Fruit fly (Drosophila melanogaster): ENCODE results near the gene Caf1-180.

The Caf1-180 gene

dm6 chrX:8606206-8606605 is at the start of gene Caf1-180:
TSS of gene Caf1-180 (minus strand) at chrX:8606304.
- no peak for TF ChIP-seq Sox102F (GFP tag; optimal IDR thresholded peaks at IDR 0.05)
- TF ChIP-seq acj6 (GFP tag; optimal IDR thresholded peaks at IDR 0.05) = no peak
- TF ChIP-seq CG10631 (GFP tag; optimal IDR thresholded peaks at IDR 0.05) = no peak
- no peak for TF ChIP-seq dac (GFP tag; optimal IDR thresholded peaks at IDR 0.05)
- TF ChIP-seq CG3032 (tag; optimal IDR thresholded peaks at IDR 0.05) = no peak
- no peak for TF ChIP-seq Met (GFP tag; optimal IDR thresholded peaks at IDR 0.05)
- TF ChIP-seq fd85E (GFP tag; optimal IDR thresholded peaks at IDR 0.05) = no peak
- no peak for TF ChIP-seq CG7368 (GFP tag; optimal IDR thresholded peaks at IDR 0.05)
- peak; percentile 21 for TF ChIP-seq CG31627 (GFP tag; optimal IDR thresholded peaks at IDR 0.05)
- no peak for TF ChIP-seq Smox (GFP tag; optimal IDR thresholded peaks at IDR 0.05)
- no peak for TF ChIP-seq net (GFP tag; optimal IDR thresholded peaks at IDR 0.05)
- no peak for TF ChIP-seq Ets21C (GFP tag; optimal IDR thresholded peaks at IDR 0.05)
- TF ChIP-seq CG6163 (GFP tag; IDR thresholded peaks at IDR 0.05) = 0 out of 3 replicates have a peak, but pooled peaks have one; percentile 22
- no peak for TF ChIP-seq CG8632 (GFP tag; optimal IDR thresholded peaks at IDR 0.05)
- no peak for TF ChIP-seq CG1621 (tag; optimal IDR thresholded peaks at IDR 0.05)
- TF ChIP-seq lz (GFP tag; optimal IDR thresholded peaks at IDR 0.05) = peak; percentile 5
- no peak for TF ChIP-seq CG32006 (GFP tag; optimal IDR thresholded peaks at IDR 0.05)
- TF ChIP-seq CG10669 (GFP tag; optimal IDR thresholded peaks at IDR 0.05) = no peak
- TF ChIP-seq fkh (GFP tag; optimal IDR thresholded peaks at IDR 0.05) = no peak
- peak; percentile 36 for TF ChIP-seq Eip78C (GFP tag)
- no peak for TF ChIP-seq CG11762 (GFP tag; optimal IDR thresholded peaks at IDR 0.05; ENCODE audit: insufficient read depth)
- no peak for TF ChIP-seq svp (GFP tag)
- TF ChIP-seq Hr4 (GFP tag; optimal IDR thresholded peaks at IDR 0.05) = no peak
- no peak for TF ChIP-seq Blimp-1 (GFP tag; optimal IDR thresholded peaks at IDR 0.05)
- no peak for TF ChIP-seq OdsH (GFP tag; optimal IDR thresholded peaks at IDR 0.05)

dm6 chrX:8655228-8655627 is 49.1 kb upstream of the Caf1-180 start:
- TF ChIP-seq ss (GFP tag; optimal IDR thresholded peaks at IDR 0.05) (no peak), Eip78C (GFP tag) (no peak), Met (GFP tag; optimal IDR thresholded peaks at IDR 0.05) (no peak), CG3032 (tag; optimal IDR thresholded peaks at IDR 0.05) (no peak), fkh (GFP tag; optimal IDR thresholded peaks at IDR 0.05) (no peak), achi (GFP tag; optimal IDR thresholded peaks at IDR 0.05) (no peak), CG11902 (GFP tag; optimal IDR thresholded peaks at IDR 0.05) (no peak), CG6808 (GFP tag; optimal IDR thresholded peaks at IDR 0.05) (no peak), CG6792 (GFP tag; optimal IDR thresholded peaks at IDR 0.05) (no peak), spab (GFP tag; optimal IDR thresholded peaks at IDR 0.05) (no peak), esn (GFP tag; optimal IDR thresholded peaks at IDR 0.05) (no peak), CG7368 (GFP tag; optimal IDR thresholded peaks at IDR 0.05) (no peak), CG3919 (GFP tag; optimal IDR thresholded peaks at IDR 0.05) (no peak), Ets96B (tag; optimal IDR thresholded peaks at IDR 0.05) (no peak), acj6 (GFP tag; optimal IDR thresholded peaks at IDR 0.05) (no peak), CG1621 (tag; optimal IDR thresholded peaks at IDR 0.05) (no peak), CG11762 (GFP tag; optimal IDR thresholded peaks at IDR 0.05; ENCODE audit: insufficient read depth) (no peak), Blimp-1 (GFP tag; optimal IDR thresholded peaks at IDR 0.05) (no peak)

dm6 chrX:8653955-8654589 is 48.0 kb upstream of the Caf1-180 start:
- TF ChIP-seq CG7368 (GFP tag; optimal IDR thresholded peaks at IDR 0.05) = no peak
- no peak for TF ChIP-seq Ets21C (GFP tag; optimal IDR thresholded peaks at IDR 0.05)
- no peak for TF ChIP-seq svp (GFP tag)
- no peak for TF ChIP-seq vri (GFP tag; optimal IDR thresholded peaks at IDR 0.05)
- no peak for TF ChIP-seq acj6 (GFP tag; optimal IDR thresholded peaks at IDR 0.05)
- TF ChIP-seq OdsH (GFP tag; optimal IDR thresholded peaks at IDR 0.05) = no peak
- no peak for TF ChIP-seq Eip78C (GFP tag)
- no peak for TF ChIP-seq Gug (GFP tag; IDR thresholded peaks at IDR 0.05)
- TF ChIP-seq Hr39 (GFP tag; optimal IDR thresholded peaks at IDR 0.05) = no peak
- no peak for TF ChIP-seq Sox14 (GFP tag; optimal IDR thresholded peaks at IDR 0.05)
- no peak for TF ChIP-seq CG31627 (GFP tag; optimal IDR thresholded peaks at IDR 0.05)
- no peak for TF ChIP-seq CG3919 (GFP tag; optimal IDR thresholded peaks at IDR 0.05)
- no peak for TF ChIP-seq Sox15 (GFP tag; optimal IDR thresholded peaks at IDR 0.05)
- TF ChIP-seq CG34406 (GFP tag; optimal IDR thresholded peaks at IDR 0.05) = no peak
- no peak for TF ChIP-seq CG32006 (GFP tag; optimal IDR thresholded peaks at IDR 0.05)
- no peak for TF ChIP-seq Blimp-1 (GFP tag; optimal IDR thresholded peaks at IDR 0.05)
- no peak for TF ChIP-seq CG6792 (GFP tag; optimal IDR thresholded peaks at IDR 0.05)

Data from whole organism, prepupa.